Fruit fly (Drosophila melanogaster) whole organism, pupa: ENCODE measurements around the gene mGluR.

Source experiments
- CG12605 ChIP-seq: fragments of 200-800 bp; sonication (Bioruptor generic); IDR thresholded peaks from 2 replicates; pipeline ENCODE4 v1.3.6; 2022; ENCODE audit warnings: missing biosample characterization, missing genetic modification characterization
- CG13204 ChIP-seq: fragments of 200-800 bp; sonication (Bioruptor generic); optimal IDR thresholded peaks from 2 replicates; lab custom pipeline; 2018; ENCODE audit warnings: missing biosample characterization, mild to moderate bottlenecking, missing genetic modification characterization, moderate library complexity
- CG17806 ChIP-seq: fragments of 200-800 bp; sonication (Bioruptor generic); optimal IDR thresholded peaks from 2 replicates; lab custom pipeline; 2018; ENCODE audit warnings: missing biosample characterization, mild to moderate bottlenecking, missing genetic modification characterization, moderate library complexity
- CG4496 ChIP-seq: fragments of 200-800 bp; sonication (Bioruptor generic); IDR thresholded peaks from 3 replicates; pipeline ENCODE4 v1.3.6; 2022; ENCODE audit warnings: missing biosample characterization, missing genetic modification characterization
- CG8159 ChIP-seq: fragments of 200-800 bp; sonication (Bioruptor generic); optimal IDR thresholded peaks from 3 replicates; lab custom pipeline; 2018; ENCODE audit warnings: missing biosample characterization, mild to moderate bottlenecking, missing genetic modification characterization, moderate library complexity

- TF ChIP-seq CG12605 (GFP tag; lab: Robert Waterston, UW), result no peak
- no peak for TF ChIP-seq CG8159 (tag; lab: Kevin White, UChicago)
- TF ChIP-seq CG17806 (tag; lab: Kevin White, UChicago), result no peak
- TF ChIP-seq CG4496, result no peak
- TF ChIP-seq CG13204 (GFP tag; lab: Kevin White, UChicago), result no peak
Measured at dm6 chr4:930311-931198, 6.1 kb upstream of the mGluR start, which contains the start of gene eIF4G1.
